Worm (Caenorhabditis elegans) whole organism, dauer: ENCODE measurements around the gene B0464.6.
"Not testable (repeated sequence)": the region's sequence is repeated elsewhere in the genome, so short reads cannot be mapped to it uniquely, and the experiment has no call there.

Experiments
- unc-62 ChIP-seq: sonication (generic microtip); optimal IDR thresholded peaks from 2 replicates; lab custom pipeline; 2017; ENCODE audit warnings: missing biosample characterization, missing genetic modification reagents, missing genetic modification characterization

B0464.6 gene

ce11 chrIII:9454730-9455129, 11.0 kb downstream of the B0464.6 start:
- TF ChIP-seq unc-62 (GFP tag; lab: Kevin White, UChicago), result no peak

- TF ChIP-seq unc-62 (GFP tag; lab: Kevin White, UChicago), result no peak
These were observed 11.8 kb downstream of the B0464.6 start, which contains the start of gene F54C8.7 for ce11 chrIII:9453962-9454361. TSS of gene F54C8.7 (minus strand) at chrIII:9454062.

- no peak for TF ChIP-seq unc-62 (GFP tag; lab: Kevin White, UChicago)
These were observed 14.8 kb downstream of the B0464.6 start for ce11 chrIII:9450933-9451332.

ce11 chrIII:9449831-9450230, 15.9 kb downstream of the B0464.6 start, which contains the start of gene F54C8.6:
TSS of gene F54C8.6 (minus strand) at chrIII:9449931.
- no peak for TF ChIP-seq unc-62 (GFP tag; lab: Kevin White, UChicago)

ce11 chrIII:9443417-9444027, 22.2 kb downstream of the B0464.6 start, which contains the start of gene pir-2:
TSS of gene pir-2 (minus strand) at chrIII:9443634.
- TF ChIP-seq unc-62 (GFP tag; lab: Kevin White, UChicago), result no peak

ce11 chrIII:9442846-9443245, 22.9 kb downstream of the B0464.6 start:
- TF ChIP-seq unc-62 (GFP tag; lab: Kevin White, UChicago), result no peak

- no peak for TF ChIP-seq unc-62 (GFP tag; lab: Kevin White, UChicago)
These were observed 24.6 kb downstream of the B0464.6 start, which contains the start of gene emb-30 for ce11 chrIII:9441133-9441532. TSS of gene emb-30 (minus strand) at chrIII:9441460.

ce11 chrIII:9439399-9439798, 26.4 kb downstream of the B0464.6 start, which contains the start of gene F54C8.1:
TSS of gene F54C8.1 (plus strand) at chrIII:9439699.
- TF ChIP-seq unc-62 (GFP tag; lab: Kevin White, UChicago), result no peak

ce11 chrIII:9434999-9435398, 30.8 kb downstream of the B0464.6 start:
- no peak for TF ChIP-seq unc-62 (GFP tag; lab: Kevin White, UChicago)

- TF ChIP-seq unc-62 (GFP tag; lab: Kevin White, UChicago), result no peak
These were observed 32.1 kb downstream of the B0464.6 start, which contains the start of gene cpar-1 for ce11 chrIII:9433576-9434107. TSS of gene cpar-1 (plus strand) at chrIII:9434057.

ce11 chrIII:9426301-9426700, 39.5 kb downstream of the B0464.6 start, which contains the start of gene T26G10.5:
TSS of gene T26G10.5 (minus strand) at chrIII:9426401.
- TF ChIP-seq unc-62 (GFP tag; lab: Kevin White, UChicago), result no peak

- not testable (repeated sequence) for TF ChIP-seq unc-62 (GFP tag; lab: Kevin White, UChicago)
These were observed 45.5 kb downstream of the B0464.6 start, which contains the start of gene T26G10.4 for ce11 chrIII:9420231-9420630. TSS of gene T26G10.4 (plus strand) at chrIII:9420531.

ce11 chrIII:9413340-9413739, 52.4 kb downstream of the B0464.6 start, which contains the start of gene T26G10.3:
TSS of gene T26G10.3 (minus strand) at chrIII:9413440.
- TF ChIP-seq unc-62 (GFP tag; lab: Kevin White, UChicago), result no peak
